Fruit fly (Drosophila melanogaster) whole organism, wandering third instar larva: ENCODE results near the gene Vps52.

Source experiments
- Hnf4 ChIP-seq: fragments of 200-800 bp; sonication (Bioruptor generic); optimal IDR thresholded peaks from 2 replicates; lab custom pipeline; 2016; ENCODE audit warnings: missing biosample characterization, mild to moderate bottlenecking, missing genetic modification characterization
- Hr83 ChIP-seq: fragments of 200-300 bp; sonication (Bioruptor generic); optimal IDR thresholded peaks from 2 replicates; lab custom pipeline; 2016; ENCODE audit warnings: missing biosample characterization, mild to moderate bottlenecking, missing genetic modification characterization, moderate library complexity; ENCODE audit not compliant: poor library complexity, severe bottlenecking
- Jra ChIP-seq: sonication (Bioruptor generic); optimal IDR thresholded peaks from 2 replicates; lab custom pipeline; 2016; ENCODE audit warnings: missing biosample characterization, missing genetic modification characterization
- Mio ChIP-seq: sonication (Bioruptor generic); optimal IDR thresholded peaks from 2 replicates; lab custom pipeline; 2016; ENCODE audit warnings: missing biosample characterization, missing genetic modification characterization
- br ChIP-seq: fragments of 200-800 bp; sonication (Bioruptor generic); optimal IDR thresholded peaks from 2 replicates; lab custom pipeline; 2016; ENCODE audit warnings: missing biosample characterization, missing genetic modification characterization
- pan ChIP-seq: fragments of >200 bp; optimal IDR thresholded peaks from 2 replicates; lab custom pipeline; 2017
- rgr ChIP-seq: fragments of 200-800 bp; sonication (Bioruptor generic); optimal IDR thresholded peaks from 3 replicates; lab custom pipeline; 2016; ENCODE audit warnings: missing biosample characterization, mild to moderate bottlenecking, missing genetic modification characterization
- tai ChIP-seq: sonication (Bioruptor generic); optimal IDR thresholded peaks from 2 replicates; lab custom pipeline; 2016; ENCODE audit warnings: missing biosample characterization, missing genetic modification characterization
- usp ChIP-seq: fragments of >200 bp; optimal IDR thresholded peaks from 2 replicates; lab custom pipeline; 2017; ENCODE audit warnings: missing biosample characterization, missing genetic modification characterization
- woc ChIP-seq: sonication (Bioruptor generic); optimal IDR thresholded peaks from 2 replicates; lab custom pipeline; 2016; ENCODE audit warnings: missing biosample characterization, mild to moderate bottlenecking, missing genetic modification characterization

DNA sequence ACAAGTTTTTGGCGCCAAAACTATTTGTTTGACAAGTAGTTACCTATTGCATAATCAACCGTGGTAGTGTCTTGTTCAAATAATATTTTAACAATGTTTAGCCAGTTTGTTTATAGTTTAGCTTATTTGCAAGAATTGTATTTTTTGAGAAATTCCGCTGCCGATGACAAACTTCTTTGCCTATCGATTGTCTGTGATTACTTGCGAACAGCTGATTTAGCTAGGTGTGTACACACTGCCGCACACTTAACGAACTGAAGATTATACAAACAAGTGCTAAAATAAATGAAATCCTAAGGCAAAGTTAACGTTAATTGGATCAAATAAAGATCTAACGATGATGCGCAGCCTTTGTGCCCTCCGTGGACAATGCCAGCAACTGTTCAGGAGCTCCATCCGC is 3.0 kb upstream of the Vps52 start, which contains the start of gene Cox11:
- TF ChIP-seq woc (GFP tag; lab: Kevin White, UChicago), result no peak
- no peak for TF ChIP-seq usp
- TF ChIP-seq pan, result no peak
- TF ChIP-seq Jra, result no peak
- no peak for TF ChIP-seq Mio (GFP tag; lab: Kevin White, UChicago)
- no peak for TF ChIP-seq br (GFP tag; lab: Kevin White, UChicago)
- no peak for TF ChIP-seq tai (GFP tag; lab: Kevin White, UChicago)
- TF ChIP-seq Hnf4 (GFP tag; lab: Kevin White, UChicago), result no peak
- no peak for TF ChIP-seq rgr
- TF ChIP-seq Hr83 (GFP tag; lab: Kevin White, UChicago), result no peak
